Worm (Caenorhabditis elegans): ENCODE data around the gene F53F1.6.

F53F1.6 gene

ce11 chrV:13394968-13395367 lies 22.4 kb downstream of the F53F1.6 start:
- TF ChIP-seq ztf-6 (GFP tag; IDR thresholded peaks at IDR 0.05) (no peak), K12H6.12 (tag; optimal IDR thresholded peaks at IDR 0.05) (no peak), C06A6.2 (GFP tag; conservative IDR thresholded peaks at IDR 0.05) (no peak), ekl-4 (GFP tag; IDR thresholded peaks at IDR 0.05) (no peak), pbrm-1 (GFP tag; IDR thresholded peaks at IDR 0.05) (0 out of 2 replicates have a peak, but pooled peaks have one; percentile 29), nhr-90 (tag; optimal IDR thresholded peaks at IDR 0.05) (no peak), F22D6.2 (tag; optimal IDR thresholded peaks at IDR 0.05) (no peak)

DNA sequence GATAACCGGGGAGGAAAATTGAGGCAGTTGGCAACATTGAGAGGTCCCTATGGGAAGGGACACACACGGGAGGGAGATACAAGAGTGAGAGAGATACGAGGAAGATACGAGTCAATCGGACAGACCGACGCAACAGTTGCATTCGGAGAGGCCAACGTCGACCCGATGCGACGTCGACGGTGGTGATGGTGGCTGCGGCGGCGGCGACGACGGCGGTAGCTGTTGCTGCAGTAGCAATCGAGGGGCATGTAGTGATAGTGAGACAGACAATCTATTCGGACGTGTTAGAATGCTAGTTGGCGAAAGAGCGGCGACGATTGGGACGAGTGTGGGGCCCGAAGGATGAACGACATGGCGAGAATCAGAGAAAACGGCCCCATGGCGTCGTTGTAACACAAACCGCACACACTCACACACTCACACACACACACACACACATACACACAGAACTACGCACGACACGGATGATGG lies 24.0 kb downstream of the F53F1.6 start:
- TF ChIP-seq egrh-3 (GFP tag; IDR thresholded peaks at IDR 0.05) (peak; percentile 16; the same call in 1 of the 2 replicates), zfh-2 (GFP tag; conservative IDR thresholded peaks at IDR 0.05) (peak; percentile 91), nfyb-1 (GFP tag; IDR thresholded peaks at IDR 0.05) (0 out of 2 replicates have a peak, but pooled peaks have one; percentile 27), somi-1 (GFP tag; optimal IDR thresholded peaks at IDR 0.05) (peak; percentile 53), chd-7 (tag; optimal IDR thresholded peaks at IDR 0.05) (peak; percentile 3), lsy-27 (tag; optimal IDR thresholded peaks at IDR 0.05; ENCODE audit: borderline replicate concordance, insufficient read depth) (no peak), hmg-20 (GFP tag; IDR thresholded peaks at IDR 0.05) (no peak), K11D2.4 (GFP tag; IDR thresholded peaks at IDR 0.05) (0 out of 2 replicates have a peak, but pooled peaks have one; percentile 13), bed-2 (GFP tag; IDR thresholded peaks at IDR 0.05) (no peak), hlh-26 (GFP tag; conservative IDR thresholded peaks at IDR 0.05) (no peak), K12H6.12 (tag; optimal IDR thresholded peaks at IDR 0.05) (peak; percentile 26), cebp-2 (GFP tag; IDR thresholded peaks at IDR 0.05) (no peak), mcd-1 (GFP tag; IDR thresholded peaks at IDR 0.05) (no peak), die-1 (tag; optimal IDR thresholded peaks at IDR 0.05) (no peak), dox-1 (GFP tag; IDR thresholded peaks at IDR 0.05) (peak; percentile 55), F23B12.7 (tag; optimal IDR thresholded peaks at IDR 0.05; ENCODE audit: insufficient read depth) (no peak), ztf-26 (tag; optimal IDR thresholded peaks at IDR 0.05) (peak; percentile 8)

- no peak for TF ChIP-seq lsy-27 (tag; optimal IDR thresholded peaks at IDR 0.05; ENCODE audit: borderline replicate concordance, insufficient read depth)
- TF ChIP-seq rpc-1 (optimal IDR thresholded peaks at IDR 0.05) = no peak
- no peak for TF ChIP-seq rpc-1 (tag; optimal IDR thresholded peaks at IDR 0.05)
- TF ChIP-seq ztf-25 (GFP tag; IDR thresholded peaks at IDR 0.05) = 0 out of 2 replicates have a peak, but pooled peaks have one; percentile 43
- TF ChIP-seq F55B11.4 (tag; optimal IDR thresholded peaks at IDR 0.05; ENCODE audit: borderline replicate concordance, insufficient read depth) = no peak
- no peak for TF ChIP-seq B0019.2 (GFP tag; conservative IDR thresholded peaks at IDR 0.05)
- TF ChIP-seq somi-1 (GFP tag; optimal IDR thresholded peaks at IDR 0.05) = peak; percentile 64
Measured at ce11 chrV:13391378-13392258, 25.8 kb downstream of the F53F1.6 start, which contains the start of gene somi-1. Gene somi-1, minus strand, starts transcription at chrV:13391395.

- no peak for TF ChIP-seq ztf-6 (GFP tag; IDR thresholded peaks at IDR 0.05)
Measured at ce11 chrV:13390936-13391335, 26.5 kb downstream of the F53F1.6 start.

- no peak for TF ChIP-seq F23B12.7 (tag; optimal IDR thresholded peaks at IDR 0.05; ENCODE audit: insufficient read depth)
- TF ChIP-seq hsf-1 (GFP tag; IDR thresholded peaks at IDR 0.05) = no peak
- TF ChIP-seq B0035.1 (tag; optimal IDR thresholded peaks at IDR 0.05) = no peak
- no peak for TF ChIP-seq chd-7 (tag; optimal IDR thresholded peaks at IDR 0.05)
- no peak for TF ChIP-seq egl-44 (GFP tag; IDR thresholded peaks at IDR 0.05)
- TF ChIP-seq cebp-2 (GFP tag; IDR thresholded peaks at IDR 0.05) = no peak
- no peak for TF ChIP-seq gei-17 (GFP tag; optimal IDR thresholded peaks at IDR 0.05)
- no peak for TF ChIP-seq lag-1 (GFP tag; IDR thresholded peaks at IDR 0.05)
- TF ChIP-seq F10E7.11 (tag; optimal IDR thresholded peaks at IDR 0.05) = no peak
- TF ChIP-seq nfya-1 (tag; optimal IDR thresholded peaks at IDR 0.05; ENCODE audit: borderline replicate concordance, insufficient read depth) = no peak
- no peak for TF ChIP-seq F57C9.4 (tag; optimal IDR thresholded peaks at IDR 0.05)
- no peak for TF ChIP-seq dpff-1 (tag; optimal IDR thresholded peaks at IDR 0.05)
- TF ChIP-seq Y79H2A.3 (GFP tag; conservative IDR thresholded peaks at IDR 0.05) = no peak
- TF ChIP-seq ceh-79 (tag; optimal IDR thresholded peaks at IDR 0.05) = no peak
- TF ChIP-seq rcor-1 (GFP tag; IDR thresholded peaks at IDR 0.05) = no peak
Measured at ce11 chrV:13389454-13389853, 28.0 kb downstream of the F53F1.6 start.
